Fruit fly (Drosophila melanogaster): ENCODE data around the gene CG14711.

Gene CG14711

dm6 chr3R:11661712-11662111 is 38.6 kb downstream of the CG14711 start (continued):
- no peak for TF ChIP-seq CG12299 (tag; optimal IDR thresholded peaks at IDR 0.05)
- TF ChIP-seq MBD-R2 (GFP tag; IDR thresholded peaks at IDR 0.05), result no peak
- no peak for TF ChIP-seq CG34422 (GFP tag; IDR thresholded peaks at IDR 0.05)
- no peak for TF ChIP-seq CG7271 (tag; optimal IDR thresholded peaks at IDR 0.05)
- no peak for TF ChIP-seq D (optimal IDR thresholded peaks at IDR 0.05)
- no peak for TF ChIP-seq D (GFP tag; optimal IDR thresholded peaks at IDR 0.05)
- TF ChIP-seq Fer3 (tag; optimal IDR thresholded peaks at IDR 0.05), result peak; percentile 55
- no peak for TF ChIP-seq CG6689 (GFP tag; IDR thresholded peaks at IDR 0.05)
- no peak for TF ChIP-seq CG7928 (GFP tag; optimal IDR thresholded peaks at IDR 0.05)
- TF ChIP-seq CG2199 (GFP tag; IDR thresholded peaks at IDR 0.05), result no peak
- TF ChIP-seq HmgZ (tag; optimal IDR thresholded peaks at IDR 0.05), result peak; percentile 38
- TF ChIP-seq gro (GFP tag; optimal IDR thresholded peaks at IDR 0.05), result no peak
- TF ChIP-seq en (GFP tag; optimal IDR thresholded peaks at IDR 0.05), result no peak
- TF ChIP-seq Dip3 (GFP tag; optimal IDR thresholded peaks at IDR 0.05), result no peak
- no peak for TF ChIP-seq Dbx (GFP tag; IDR thresholded peaks at IDR 0.05)
- peak; percentile 12 for TF ChIP-seq nerfin-1 (tag; optimal IDR thresholded peaks at IDR 0.05)
- no peak for TF ChIP-seq TFAM (GFP tag; optimal IDR thresholded peaks at IDR 0.05)
- TF ChIP-seq CG14014 (GFP tag; IDR thresholded peaks at IDR 0.05), result peak; percentile 15; the same call in 1 of the 2 replicates
- no peak for TF ChIP-seq CG34376 (GFP tag; optimal IDR thresholded peaks at IDR 0.05)
- peak; percentile 56 for TF ChIP-seq Ets65A (GFP tag)
- no peak for TF ChIP-seq cato (GFP tag; optimal IDR thresholded peaks at IDR 0.05; ENCODE audit: borderline replicate concordance)
- peak; percentile 56 for TF ChIP-seq kah (GFP tag; optimal IDR thresholded peaks at IDR 0.05)
- TF ChIP-seq Dref (GFP tag; IDR thresholded peaks at IDR 0.05), result no peak
- no peak for TF ChIP-seq Hey (tag; optimal IDR thresholded peaks at IDR 0.05)
- peak; percentile 22 for TF ChIP-seq CG15601 (tag; optimal IDR thresholded peaks at IDR 0.05)
- peak; percentile 44; the same call in 2 of the 3 replicates for TF ChIP-seq CG7357 (GFP tag; IDR thresholded peaks at IDR 0.05)
- no peak for TF ChIP-seq CG13775 (GFP tag; optimal IDR thresholded peaks at IDR 0.05)
- TF ChIP-seq danr (GFP tag; IDR thresholded peaks at IDR 0.05), result no peak
- no peak for TF ChIP-seq Dip2 (GFP tag; IDR thresholded peaks at IDR 0.05)
- peak in 1 of 2 experiments; percentile 27 for TF ChIP-seq Hr78 (GFP tag; optimal IDR thresholded peaks at IDR 0.05)
- TF ChIP-seq wek (GFP tag; optimal IDR thresholded peaks at IDR 0.05), result no peak
- TF ChIP-seq ssp (GFP tag; IDR thresholded peaks at IDR 0.05), result 0 out of 2 replicates have a peak, but pooled peaks have one; percentile 21
- peak; percentile 53 for TF ChIP-seq CG5180 (GFP tag; optimal IDR thresholded peaks at IDR 0.05)
- TF ChIP-seq CG6683 (GFP tag; optimal IDR thresholded peaks at IDR 0.05), result peak; percentile 7
- peak; percentile 27 for TF ChIP-seq ind (GFP tag; optimal IDR thresholded peaks at IDR 0.05)
- no peak for TF ChIP-seq CG14710 (tag; optimal IDR thresholded peaks at IDR 0.05)
- peak; percentile 20; the same call in 1 of the 2 replicates for TF ChIP-seq dimm (GFP tag; IDR thresholded peaks at IDR 0.05)
- no peak for TF ChIP-seq Sry-β (GFP tag; optimal IDR thresholded peaks at IDR 0.05)
- no peak for TF ChIP-seq btn (GFP tag; optimal IDR thresholded peaks at IDR 0.05)
- TF ChIP-seq Dp (GFP tag; optimal IDR thresholded peaks at IDR 0.05), result no peak
- no peak for TF ChIP-seq HLH54F (GFP tag; optimal IDR thresholded peaks at IDR 0.05)
- TF ChIP-seq sc (optimal IDR thresholded peaks at IDR 0.05), result no peak
- no peak for TF ChIP-seq sc (GFP tag; optimal IDR thresholded peaks at IDR 0.05)
- TF ChIP-seq fd96Cb (tag; optimal IDR thresholded peaks at IDR 0.05), result peak; percentile 47
- TF ChIP-seq HmgD (GFP tag; optimal IDR thresholded peaks at IDR 0.05), result no peak
- TF ChIP-seq insv (GFP tag; optimal IDR thresholded peaks at IDR 0.05), result no peak
- TF ChIP-seq p53 (GFP tag; optimal IDR thresholded peaks at IDR 0.05), result no peak
- peak; percentile 67 for TF ChIP-seq CG12769 (tag; optimal IDR thresholded peaks at IDR 0.05)
- TF ChIP-seq schlank (tag; optimal IDR thresholded peaks at IDR 0.05), result no peak
- peak; percentile 66 for TF ChIP-seq CG2678 (tag; optimal IDR thresholded peaks at IDR 0.05)
- TF ChIP-seq CG10366 (GFP tag; IDR thresholded peaks at IDR 0.05), result peak; percentile 29; the same call in 1 of the 2 replicates
- TF ChIP-seq CG18011 (GFP tag; optimal IDR thresholded peaks at IDR 0.05), result no peak

Measured in whole organism, embryonic.